Worm (Caenorhabditis elegans) whole organism, early embryonic: Measurements from ENCODE around the gene nhr-226.
"Not testable (repeated sequence)": the region's sequence is repeated elsewhere in the genome, so short reads cannot be mapped to it uniquely, and the experiment has no call there.

Source experiments
- B0310.2 ChIP-seq: sonication (generic microtip); optimal IDR thresholded peaks from 2 replicates; lab custom pipeline; 2016; ENCODE audit warnings: mild to moderate bottlenecking, missing genetic modification characterization, missing compliant biosample characterization
- F13C5.2 ChIP-seq: sonication (generic microtip); optimal IDR thresholded peaks from 2 replicates; lab custom pipeline; 2017; ENCODE audit warnings: mild to moderate bottlenecking, missing genetic modification characterization, inconsistent platforms, missing compliant biosample characterization
- aly-1 ChIP-seq: sonication (generic microtip); optimal IDR thresholded peaks from 2 replicates; lab custom pipeline; 2016; ENCODE audit warnings: missing genetic modification characterization, missing compliant biosample characterization
- ceh-13 ChIP-seq: fragments of 200-800 bp; sonication (Bioruptor generic); optimal IDR thresholded peaks from 2 replicates; lab custom pipeline; 2018; ENCODE audit warnings: mild to moderate bottlenecking, missing genetic modification characterization, missing compliant biosample characterization
- ets-7 ChIP-seq: sonication (generic microtip); optimal IDR thresholded peaks from 2 replicates; lab custom pipeline; 2016; ENCODE audit warnings: missing genotype, missing genetic modification characterization, missing compliant biosample characterization
- flt-1 ChIP-seq: fragments of 200-800 bp; sonication (Bioruptor generic); IDR thresholded peaks from 2 replicates; pipeline ENCODE4 v1.3.6; 2022; ENCODE audit warnings: missing genetic modification characterization, missing compliant biosample characterization
- hmbx-1 ChIP-seq: sonication (generic microtip); optimal IDR thresholded peaks from 2 replicates; lab custom pipeline; 2016; ENCODE audit warnings: mild to moderate bottlenecking, missing genetic modification characterization, missing compliant biosample characterization
- hnd-1 ChIP-seq: sonication (generic microtip); optimal IDR thresholded peaks from 2 replicates; lab custom pipeline; 2016; ENCODE audit warnings: missing genetic modification characterization, missing compliant biosample characterization
- pes-1 ChIP-seq: fragments of 200-800 bp; sonication (Bioruptor generic); IDR thresholded peaks from 2 replicates; pipeline ENCODE4 v1.3.6; 2022; ENCODE audit warnings: missing genetic modification reagents, missing genetic modification characterization, missing compliant biosample characterization
- scrt-1 ChIP-seq: fragments of 200-800 bp; sonication (Bioruptor generic); IDR thresholded peaks from 2 replicates; pipeline ENCODE4 v1.3.6; 2022; ENCODE audit warnings: missing genetic modification characterization, missing compliant biosample characterization
- sea-1 ChIP-seq: fragments of 200-800 bp; sonication (Bioruptor generic); conservative IDR thresholded peaks from 2 replicates; pipeline ENCODE4 v1.3.6; 2022; ENCODE audit warnings: missing genetic modification characterization, missing compliant biosample characterization
- tbx-11 ChIP-seq: fragments of 200-800 bp; sonication (Bioruptor generic); IDR thresholded peaks from 2 replicates; pipeline ENCODE4 v1.3.6; 2022; ENCODE audit warnings: missing genetic modification characterization, missing compliant biosample characterization
- tbx-37 ChIP-seq: fragments of 200-800 bp; sonication (Bioruptor generic); conservative IDR thresholded peaks from 2 replicates; pipeline ENCODE4 v1.3.6; 2022; ENCODE audit warnings: missing genetic modification reagents, missing genetic modification characterization, missing compliant biosample characterization
- tra-4 ChIP-seq: sonication (generic microtip); optimal IDR thresholded peaks from 2 replicates; lab custom pipeline; 2017; ENCODE audit warnings: missing genetic modification characterization, missing compliant biosample characterization

nhr-226 gene

ce11 chrV:2331616-2332015 lies 36.9 kb downstream of the nhr-226 start, which contains the start of gene irld-32:
Gene irld-32 (plus strand): TSS chrV:2331916.
- not testable (repeated sequence) for TF ChIP-seq ets-7 (tag; lab: Kevin White, UChicago); sea-1 (GFP tag; lab: Robert Waterston, UW); F13C5.2 (tag; lab: Kevin White, UChicago)

- no peak for TF ChIP-seq pes-1 (GFP tag; lab: Robert Waterston, UW)
These were observed 41.5 kb downstream of the nhr-226 start, which contains the start of gene irld-28 for ce11 chrV:2336151-2336550. Gene irld-28 (minus strand): TSS chrV:2336251.

ce11 chrV:2338538-2338937 lies 43.9 kb downstream of the nhr-226 start, which contains the start of gene irld-29:
Gene irld-29 (minus strand): TSS chrV:2338638.
- TF ChIP-seq tbx-37 (GFP tag; lab: Robert Waterston, UW) (no peak), sea-1 (GFP tag; lab: Robert Waterston, UW) (no peak), B0310.2 (tag; lab: Kevin White, UChicago) (no peak), aly-1 (no peak), flt-1 (GFP tag; lab: Robert Waterston, UW) (no peak), F13C5.2 (tag; lab: Kevin White, UChicago) (no peak), tra-4 (tag; lab: Kevin White, UChicago) (no peak), hnd-1 (tag; lab: Kevin White, UChicago) (no peak), scrt-1 (GFP tag; lab: Robert Waterston, UW) (no peak), ceh-13 (GFP tag; lab: Kevin White, UChicago) (no peak)

ce11 chrV:2341285-2341684 lies 46.6 kb downstream of the nhr-226 start, which contains the start of gene irld-30:
Gene irld-30 (minus strand): TSS chrV:2341385.
- TF ChIP-seq ets-7 (tag; lab: Kevin White, UChicago) (no peak), tbx-11 (GFP tag; lab: Robert Waterston, UW) (no peak), tbx-37 (GFP tag; lab: Robert Waterston, UW) (no peak), hnd-1 (tag; lab: Kevin White, UChicago) (no peak)

- TF ChIP-seq sea-1 (GFP tag; lab: Robert Waterston, UW) (no peak), F13C5.2 (tag; lab: Kevin White, UChicago) (no peak), ceh-13 (GFP tag; lab: Kevin White, UChicago) (no peak), hmbx-1 (tag; lab: Kevin White, UChicago) (no peak), scrt-1 (GFP tag; lab: Robert Waterston, UW) (no peak), flt-1 (GFP tag; lab: Robert Waterston, UW) (no peak), hnd-1 (tag; lab: Kevin White, UChicago) (no peak), pes-1 (GFP tag; lab: Robert Waterston, UW) (no peak), tbx-37 (GFP tag; lab: Robert Waterston, UW) (no peak), tra-4 (tag; lab: Kevin White, UChicago) (no peak), aly-1 (no peak)
These were observed 47.4 kb downstream of the nhr-226 start for ce11 chrV:2342083-2342482.

- TF ChIP-seq aly-1 = no peak
These were observed 48.9 kb downstream of the nhr-226 start for ce11 chrV:2343572-2343971.
